Fruit fly (Drosophila melanogaster) whole organism, adult: ENCODE measurements around the gene CG11122.
A peak's percentile ranks its signal among the peaks of the same experiment; 100 is the strongest.

ENCODE experiments used
- CG11617 ChIP-seq: fragments of 200-800 bp; sonication (Bioruptor generic); optimal IDR thresholded peaks from 2 replicates; lab custom pipeline; 2017; ENCODE audit warnings: mild to moderate bottlenecking, missing biosample characterization, missing genetic modification reagents, missing genetic modification characterization
- CG12768 ChIP-seq: fragments of 200-800 bp; sonication (Bioruptor generic); optimal IDR thresholded peaks from 2 replicates; lab custom pipeline; 2017; ENCODE audit warnings: missing biosample characterization, missing genetic modification characterization, mild to moderate bottlenecking, moderate library complexity, missing genetic modification reagents
- CG33017 ChIP-seq: fragments of 200-800 bp; sonication (Bioruptor generic); optimal IDR thresholded peaks from 2 replicates; lab custom pipeline; 2018; ENCODE audit warnings: missing biosample characterization, mild to moderate bottlenecking, missing genetic modification characterization, moderate library complexity
- CG7045 ChIP-seq: fragments of 200-800 bp; sonication (Bioruptor generic); optimal IDR thresholded peaks from 2 replicates; lab custom pipeline; 2017; ENCODE audit warnings: missing biosample characterization, mild to moderate bottlenecking, missing genetic modification characterization
- CG7101 ChIP-seq: fragments of 200-800 bp; sonication (Bioruptor generic); optimal IDR thresholded peaks from 2 replicates; lab custom pipeline; 2018; ENCODE audit warnings: missing biosample characterization, mild to moderate bottlenecking, missing genetic modification characterization, moderate library complexity
- Crg-1 ChIP-seq: fragments of 200-800 bp; sonication (Bioruptor generic); optimal IDR thresholded peaks from 2 replicates; lab custom pipeline; 2016; ENCODE audit warnings: missing biosample characterization, missing genetic modification characterization
- Mnt ChIP-seq: fragments of 200-800 bp; sonication (Bioruptor generic); optimal IDR thresholded peaks from 2 replicates; lab custom pipeline; 2016; ENCODE audit warnings: missing biosample characterization, mild to moderate bottlenecking, missing genetic modification characterization
- bab1 ChIP-seq: fragments of 200-800 bp; sonication (Bioruptor generic); optimal IDR thresholded peaks from 3 replicates; lab custom pipeline; 2019; ENCODE audit warnings: missing biosample characterization, mild to moderate bottlenecking, missing genetic modification characterization, moderate library complexity
- ovo ChIP-seq: fragments of 200-800 bp; sonication (Bioruptor generic); optimal IDR thresholded peaks from 2 replicates; lab custom pipeline; 2016; ENCODE audit warnings: missing biosample characterization, missing genetic modification characterization
- pad ChIP-seq: fragments of 200-800 bp; sonication (Bioruptor generic); optimal IDR thresholded peaks from 3 replicates; lab custom pipeline; 2017; ENCODE audit warnings: missing biosample characterization, missing genetic modification characterization, mild to moderate bottlenecking, moderate library complexity, missing genetic modification reagents

DNA sequence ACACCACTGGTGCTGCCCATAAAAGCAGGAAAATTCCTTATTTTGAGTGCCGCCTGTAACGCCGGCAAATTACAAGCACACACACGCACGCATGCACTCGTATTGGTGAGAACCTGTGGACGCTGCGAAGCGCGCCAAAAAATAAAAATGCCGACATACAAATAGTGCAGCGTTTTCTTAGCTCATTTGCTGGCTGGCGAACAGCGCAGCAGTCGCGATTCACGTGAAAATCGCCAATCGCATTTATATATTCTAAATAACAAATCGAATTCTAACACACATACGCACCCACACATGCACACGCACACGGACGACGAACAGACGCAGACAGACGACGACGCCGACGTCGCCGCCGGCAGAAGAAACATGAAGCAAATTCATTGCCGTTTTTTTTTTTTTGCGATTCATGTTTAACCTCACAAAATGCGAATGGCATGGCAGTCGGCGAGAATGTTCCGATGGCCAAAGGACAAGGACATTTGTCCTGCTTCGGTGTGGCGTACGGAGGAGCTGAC lies 23.1 kb upstream of the CG11122 start:
- TF ChIP-seq CG7045 (GFP tag; lab: Kevin White, UChicago) (no peak), Mnt (peak; percentile 81), CG33017 (tag; lab: Kevin White, UChicago) (no peak), ovo (GFP tag; lab: Kevin White, UChicago) (no peak), Crg-1 (no peak), CG7101 (tag; lab: Kevin White, UChicago) (no peak), CG11617 (no peak), pad (no peak), CG12768 (GFP tag; lab: Kevin White, UChicago) (no peak), bab1 (GFP tag; lab: Kevin White, UChicago) (no peak)
